Worm (Caenorhabditis elegans) whole organism, young adult: ENCODE data around the gene puf-11.

Experiments
- B0336.3 ChIP-seq: fragments of 200-800 bp; sonication (Bioruptor generic); IDR thresholded peaks from 2 replicates; pipeline ENCODE4 v1.3.6; 2022; ENCODE audit warnings: missing genetic modification characterization, missing compliant biosample characterization
- Y95B8A.8 ChIP-seq: fragments of 200-800 bp; sonication (Bioruptor generic); IDR thresholded peaks from 2 replicates; pipeline ENCODE4 v1.3.6; 2022; ENCODE audit warnings: missing genetic modification reagents, missing genetic modification characterization, missing compliant biosample characterization
- akir-1 ChIP-seq: fragments of 200-800 bp; sonication (Bioruptor generic); optimal IDR thresholded peaks from 2 replicates; lab custom pipeline; 2018; ENCODE audit warnings: mild to moderate bottlenecking, missing genetic modification characterization, moderate library complexity, missing compliant biosample characterization
- ama-1 ChIP-seq, 3 experiments: fragments of 150-350 bp in 1 of 3; sonication (generic microtip) in 2 of 3; optimal IDR thresholded peaks; 2 replicates each; lab custom pipeline; 2014 to 2018; ENCODE audit warnings: missing biosample characterization in 2 of 3, missing genetic modification characterization in 2 of 3, missing genetic modification reagents in 2 of 3
- attf-3 ChIP-seq: fragments of 200-800 bp; sonication (Bioruptor generic); conservative IDR thresholded peaks from 2 replicates; pipeline ENCODE4 v1.3.6; 2022; ENCODE audit warnings: missing genetic modification reagents, missing genetic modification characterization, missing compliant biosample characterization
- cebp-2 ChIP-seq: fragments of 200-800 bp; sonication (Bioruptor generic); IDR thresholded peaks from 2 replicates; pipeline ENCODE4 v1.3.6; 2022; ENCODE audit warnings: missing genetic modification characterization, missing compliant biosample characterization
- ets-4 ChIP-seq: fragments of 200-800 bp; sonication (Bioruptor generic); optimal IDR thresholded peaks from 2 replicates; lab custom pipeline; 2018; ENCODE audit warnings: mild to moderate bottlenecking, missing genetic modification characterization, missing compliant biosample characterization
- hlh-12 ChIP-seq: sonication (generic microtip); optimal IDR thresholded peaks from 2 replicates; lab custom pipeline; 2016; ENCODE audit warnings: missing genetic modification characterization, missing compliant biosample characterization
- mcd-1 ChIP-seq: fragments of 200-800 bp; sonication (Bioruptor generic); IDR thresholded peaks from 2 replicates; pipeline ENCODE4 v1.3.6; 2022; ENCODE audit warnings: missing genetic modification reagents, missing genetic modification characterization, missing compliant biosample characterization
- mxl-1 ChIP-seq: sonication (generic microtip); optimal IDR thresholded peaks from 2 replicates; lab custom pipeline; 2016; ENCODE audit warnings: missing genetic modification characterization, missing compliant biosample characterization
- pha-4 ChIP-seq: fragments of 150-350 bp; sonication (generic microtip); optimal IDR thresholded peaks from 2 replicates; lab custom pipeline; 2014; ENCODE audit warnings: missing biosample characterization, missing genetic modification reagents, missing genetic modification characterization
- sptf-2 ChIP-seq: fragments of 200-800 bp; sonication (Bioruptor generic); optimal IDR thresholded peaks from 2 replicates; lab custom pipeline; 2018; ENCODE audit warnings: mild to moderate bottlenecking, missing genetic modification characterization, missing compliant biosample characterization
- ztf-25 ChIP-seq: fragments of 200-800 bp; sonication (Bioruptor generic); IDR thresholded peaks from 2 replicates; pipeline ENCODE4 v1.3.6; 2022; ENCODE audit warnings: missing genetic modification reagents, missing genetic modification characterization, missing compliant biosample characterization

DNA sequence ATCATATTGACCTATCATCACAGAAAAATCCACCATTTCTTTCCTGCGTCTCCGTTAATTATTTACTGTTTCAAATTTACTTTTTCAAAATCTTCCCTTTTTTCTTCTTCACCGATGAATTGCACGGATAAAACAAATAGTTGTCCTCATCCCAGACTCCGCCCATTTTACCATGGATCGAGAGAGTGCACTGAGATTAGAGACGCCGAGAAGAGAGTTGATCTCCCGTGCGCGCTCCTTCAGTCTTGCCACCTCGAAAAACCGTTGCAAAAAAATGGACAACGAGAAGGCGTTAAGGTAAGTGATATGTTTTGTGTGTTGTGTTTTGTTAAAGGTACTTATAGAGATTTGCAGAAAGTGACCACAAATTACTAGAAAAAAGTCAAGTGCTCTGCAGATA, 16.7 kb downstream of the puf-11 start, which contains the start of gene dlc-5:
- TF ChIP-seq attf-3 (GFP tag; lab: Robert Waterston, UW) (no peak), Y95B8A.8 (GFP tag; lab: Robert Waterston, UW) (no peak), akir-1 (GFP tag; lab: Kevin White, UChicago) (no peak), hlh-12 (tag; lab: Kevin White, UChicago) (no peak), ztf-25 (GFP tag; lab: Robert Waterston, UW) (no peak), mcd-1 (GFP tag; lab: Robert Waterston, UW) (no peak), mxl-1 (tag; lab: Kevin White, UChicago) (no peak), sptf-2 (GFP tag; lab: Kevin White, UChicago) (no peak), pha-4 (tag; lab: Kevin White, UChicago) (no peak), ets-4 (GFP tag; lab: Kevin White, UChicago) (no peak), cebp-2 (GFP tag; lab: Robert Waterston, UW) (no peak), B0336.3 (GFP tag; lab: Robert Waterston, UW) (no peak), ama-1 (optimal IDR thresholded peaks at IDR 0.05; lab: Kevin White, UChicago) (no peak), ama-1 (GFP tag; optimal IDR thresholded peaks at IDR 0.05; lab: Kevin White, UChicago) (no peak)
